Worm (Caenorhabditis elegans) whole organism, mixed stage, embryonic: ENCODE data around the gene cyp-33E1.

Experiments used
- M03D4.4 ChIP-seq: sonication (generic microtip); optimal IDR thresholded peaks from 2 replicates; lab custom pipeline; 2017; ENCODE audit warnings: mild to moderate bottlenecking, missing genetic modification characterization, missing compliant biosample characterization
- blmp-1 ChIP-seq: fragments of 150-350 bp; optimal IDR thresholded peaks from 2 replicates; lab custom pipeline; 2014; ENCODE audit warnings: missing biosample characterization, missing genetic modification characterization
- ceh-39 ChIP-seq: fragments of 150-350 bp; optimal IDR thresholded peaks from 2 replicates; lab custom pipeline; 2014; ENCODE audit warnings: missing biosample characterization, missing genetic modification characterization
- ceh-43 ChIP-seq: fragments of 200-800 bp; sonication (Bioruptor generic); optimal IDR thresholded peaks from 2 replicates; lab custom pipeline; 2018; ENCODE audit warnings: mild to moderate bottlenecking, missing genetic modification characterization, moderate library complexity, missing compliant biosample characterization
- ceh-83 ChIP-seq: fragments of 200-800 bp; sonication (Bioruptor generic); optimal IDR thresholded peaks from 2 replicates; lab custom pipeline; 2018; ENCODE audit warnings: mild to moderate bottlenecking, missing genetic modification characterization, missing compliant biosample characterization
- ces-1 ChIP-seq: fragments of 150-350 bp; optimal IDR thresholded peaks from 2 replicates; lab custom pipeline; 2014; ENCODE audit warnings: missing biosample characterization, missing genetic modification reagents, missing genetic modification characterization
- cnd-1 ChIP-seq: fragments of 200-800 bp; sonication (Bioruptor generic); optimal IDR thresholded peaks from 2 replicates; lab custom pipeline; 2018; ENCODE audit warnings: mild to moderate bottlenecking, missing genetic modification characterization, missing compliant biosample characterization
- elt-1 ChIP-seq: sonication (generic microtip); optimal IDR thresholded peaks from 2 replicates; lab custom pipeline; 2017; ENCODE audit warnings: missing genetic modification characterization, mild to moderate bottlenecking, missing compliant biosample characterization, antibody characterized with exemption, moderate library complexity, borderline replicate concordance; ENCODE audit not compliant: insufficient read depth
- elt-3 ChIP-seq: fragments of 150-350 bp; optimal IDR thresholded peaks from 2 replicates; lab custom pipeline; 2014; ENCODE audit warnings: missing biosample characterization, missing genetic modification characterization
- flh-1 ChIP-seq: fragments of 200-800 bp; sonication (Bioruptor generic); optimal IDR thresholded peaks from 2 replicates; lab custom pipeline; 2018; ENCODE audit warnings: mild to moderate bottlenecking, missing genetic modification characterization, moderate library complexity, missing compliant biosample characterization
- ham-2 ChIP-seq: fragments of 200-800 bp; sonication (Bioruptor generic); optimal IDR thresholded peaks from 2 replicates; lab custom pipeline; 2018; ENCODE audit warnings: mild to moderate bottlenecking, missing genetic modification characterization, missing compliant biosample characterization
- hlh-1 ChIP-seq: fragments of 150-350 bp; optimal IDR thresholded peaks from 2 replicates; lab custom pipeline; 2014; ENCODE audit warnings: missing biosample characterization, missing genetic modification reagents, missing genetic modification characterization
- lin-13 ChIP-seq: fragments of 150-350 bp; optimal IDR thresholded peaks from 2 replicates; lab custom pipeline; 2014; ENCODE audit warnings: missing biosample characterization, missing genetic modification characterization
- lin-32 ChIP-seq: fragments of 200-800 bp; sonication (Bioruptor generic); optimal IDR thresholded peaks from 2 replicates; lab custom pipeline; 2018; ENCODE audit warnings: mild to moderate bottlenecking, missing genetic modification characterization, missing compliant biosample characterization
- mab-5 ChIP-seq: fragments of 150-350 bp; optimal IDR thresholded peaks from 2 replicates; lab custom pipeline; 2014; ENCODE audit warnings: missing biosample characterization, missing genetic modification characterization
- mep-1 ChIP-seq: fragments of 150-350 bp; optimal IDR thresholded peaks from 2 replicates; lab custom pipeline; 2017; ENCODE audit warnings: missing biosample characterization, missing genetic modification reagents, missing genetic modification characterization, inconsistent platforms
- mls-2 ChIP-seq: sonication (generic microtip); optimal IDR thresholded peaks from 2 replicates; lab custom pipeline; 2016; ENCODE audit warnings: mild to moderate bottlenecking, missing genetic modification characterization, moderate library complexity, missing compliant biosample characterization
- nhr-12 ChIP-seq: fragments of 150-350 bp; optimal IDR thresholded peaks from 2 replicates; lab custom pipeline; 2014; ENCODE audit warnings: missing biosample characterization, missing genetic modification characterization
- nhr-2 ChIP-seq: fragments of 150-350 bp; optimal IDR thresholded peaks from 2 replicates; lab custom pipeline; 2014; ENCODE audit warnings: missing biosample characterization, missing genetic modification characterization
- nhr-237 ChIP-seq: fragments of 150-350 bp; optimal IDR thresholded peaks from 2 replicates; lab custom pipeline; 2014; ENCODE audit warnings: missing biosample characterization, missing genetic modification characterization
- nhr-76 ChIP-seq: sonication (generic microtip); optimal IDR thresholded peaks from 2 replicates; lab custom pipeline; 2017; ENCODE audit warnings: missing biosample characterization, missing genetic modification characterization
- pha-4 ChIP-seq: fragments of 150-350 bp; optimal IDR thresholded peaks from 2 replicates; lab custom pipeline; 2018; ENCODE audit warnings: missing biosample characterization, missing genetic modification reagents, missing genetic modification characterization
- sem-2 ChIP-seq: fragments of 200-800 bp; sonication (Bioruptor generic); optimal IDR thresholded peaks from 2 replicates; lab custom pipeline; 2018; ENCODE audit warnings: mild to moderate bottlenecking, missing genetic modification characterization, missing compliant biosample characterization
- snpc-4 ChIP-seq: fragments of 150-350 bp; optimal IDR thresholded peaks from 2 replicates; lab custom pipeline; 2014; ENCODE audit warnings: missing biosample characterization, missing genetic modification characterization
- sptf-1 ChIP-seq: sonication (generic microtip); optimal IDR thresholded peaks from 2 replicates; lab custom pipeline; 2017; ENCODE audit warnings: mild to moderate bottlenecking, missing genetic modification characterization, moderate library complexity, missing compliant biosample characterization
- tbx-8 ChIP-seq: fragments of 200-800 bp; sonication (Bioruptor generic); optimal IDR thresholded peaks from 2 replicates; lab custom pipeline; 2018; ENCODE audit warnings: mild to moderate bottlenecking, missing genetic modification characterization, moderate library complexity, missing compliant biosample characterization
- unc-39 ChIP-seq: fragments of 150-350 bp; optimal IDR thresholded peaks from 2 replicates; lab custom pipeline; 2014; ENCODE audit warnings: missing biosample characterization, missing genetic modification characterization
- unc-62 ChIP-seq: fragments of 150-350 bp; optimal IDR thresholded peaks from 2 replicates; lab custom pipeline; 2014; ENCODE audit warnings: missing biosample characterization, missing genetic modification reagents, missing genetic modification characterization
- zip-8 ChIP-seq: fragments of 150-350 bp; optimal IDR thresholded peaks from 2 replicates; lab custom pipeline; 2014; ENCODE audit warnings: missing biosample characterization, missing genetic modification characterization
- ztf-11 ChIP-seq: fragments of 150-350 bp; optimal IDR thresholded peaks from 2 replicates; lab custom pipeline; 2014; ENCODE audit warnings: missing biosample characterization, missing genetic modification characterization

The cyp-33E1 gene

ce11 chrIV:8628262-8628661 lies 20.1 kb downstream of the cyp-33E1 start:
- TF ChIP-seq ztf-11 (no peak), unc-39 (tag; lab: Kevin White, UChicago) (no peak), cnd-1 (tag; lab: Kevin White, UChicago) (no peak), sptf-1 (tag; lab: Kevin White, UChicago) (no peak), ceh-83 (GFP tag; lab: Kevin White, UChicago) (no peak)

- TF ChIP-seq hlh-1 (tag; lab: Kevin White, UChicago) (peak; percentile 6), nhr-237 (tag; lab: Kevin White, UChicago) (no peak), pha-4 (no peak), zip-8 (no peak)
- TF ChIP-seq, all 35 proteins: peak for 1
These were observed 21.1 kb downstream of the cyp-33E1 start, which contains the start of gene F42A9.11 for ce11 chrIV:8627328-8627727. F42A9.11 (plus strand) TSS chrIV:8627637.

ce11 chrIV:8626294-8626693 lies 22.1 kb downstream of the cyp-33E1 start:
- TF ChIP-seq ztf-11 (no peak), ces-1 (peak; percentile 78)

ce11 chrIV:8625730-8626129 lies 22.7 kb downstream of the cyp-33E1 start:
- no peak for TF ChIP-seq nhr-76 (tag; lab: Kevin White, UChicago)
- no peak for TF ChIP-seq mab-5 (tag; lab: Kevin White, UChicago)
- no peak for TF ChIP-seq mep-1
- no peak for TF ChIP-seq blmp-1
- TF ChIP-seq snpc-4: no peak
- no peak for TF ChIP-seq zip-8
- TF ChIP-seq, all 35 proteins: peak for 0

- TF ChIP-seq flh-1 (GFP tag; lab: Kevin White, UChicago) (no peak), nhr-2 (no peak), unc-62 (no peak), unc-39 (tag; lab: Kevin White, UChicago) (no peak), nhr-237 (tag; lab: Kevin White, UChicago) (no peak), zip-8 (no peak), lin-13 (tag; lab: Kevin White, UChicago) (no peak), M03D4.4 (tag; lab: Kevin White, UChicago) (no peak), blmp-1 (no peak), mep-1 (peak; percentile 34), cnd-1 (tag; lab: Kevin White, UChicago) (no peak), elt-1 (no peak), ceh-39 (tag; lab: Kevin White, UChicago) (peak; percentile 17), snpc-4 (no peak), nhr-76 (tag; lab: Kevin White, UChicago) (no peak), nhr-12 (no peak), mls-2 (tag; lab: Kevin White, UChicago) (no peak), mab-5 (tag; lab: Kevin White, UChicago) (no peak), lin-32 (GFP tag; lab: Kevin White, UChicago) (no peak), ham-2 (GFP tag; lab: Kevin White, UChicago) (no peak), tbx-8 (no peak), sptf-1 (tag; lab: Kevin White, UChicago) (no peak), pha-4 (peak; percentile 46), elt-3 (tag; lab: Kevin White, UChicago) (no peak), sem-2 (no peak), ces-1 (peak; percentile 49), ceh-43 (no peak)
These were observed 28.2 kb downstream of the cyp-33E1 start, which contains the start of gene lin-49 for ce11 chrIV:8620102-8620733. lin-49 (plus strand) TSS chrIV:8620683.

- TF ChIP-seq unc-62 (no peak), ceh-39 (tag; lab: Kevin White, UChicago) (no peak), sem-2 (no peak), ceh-43 (no peak), zip-8 (no peak), mep-1 (peak; percentile 55), flh-1 (GFP tag; lab: Kevin White, UChicago) (no peak)
These were observed 29.7 kb downstream of the cyp-33E1 start, which contains the start of gene F42A9.8 for ce11 chrIV:8618698-8619097. F42A9.8 (minus strand) TSS chrIV:8618785.
